Worm (Caenorhabditis elegans) whole organism, mixed stage, embryonic: Measurements from ENCODE around the gene mrpl-49.

Experiments used
- M03D4.4 ChIP-seq: sonication (generic microtip); optimal IDR thresholded peaks from 2 replicates; lab custom pipeline; 2017; ENCODE audit warnings: mild to moderate bottlenecking, missing genetic modification characterization, missing compliant biosample characterization
- blmp-1 ChIP-seq: fragments of 150-350 bp; optimal IDR thresholded peaks from 2 replicates; lab custom pipeline; 2014; ENCODE audit warnings: missing biosample characterization, missing genetic modification characterization
- ceh-39 ChIP-seq: fragments of 150-350 bp; optimal IDR thresholded peaks from 2 replicates; lab custom pipeline; 2014; ENCODE audit warnings: missing biosample characterization, missing genetic modification characterization
- ceh-43 ChIP-seq: fragments of 200-800 bp; sonication (Bioruptor generic); optimal IDR thresholded peaks from 2 replicates; lab custom pipeline; 2018; ENCODE audit warnings: mild to moderate bottlenecking, missing genetic modification characterization, moderate library complexity, missing compliant biosample characterization
- ceh-83 ChIP-seq: fragments of 200-800 bp; sonication (Bioruptor generic); optimal IDR thresholded peaks from 2 replicates; lab custom pipeline; 2018; ENCODE audit warnings: mild to moderate bottlenecking, missing genetic modification characterization, missing compliant biosample characterization
- ces-1 ChIP-seq: fragments of 150-350 bp; optimal IDR thresholded peaks from 2 replicates; lab custom pipeline; 2014; ENCODE audit warnings: missing biosample characterization, missing genetic modification reagents, missing genetic modification characterization
- cnd-1 ChIP-seq: fragments of 200-800 bp; sonication (Bioruptor generic); optimal IDR thresholded peaks from 2 replicates; lab custom pipeline; 2018; ENCODE audit warnings: mild to moderate bottlenecking, missing genetic modification characterization, missing compliant biosample characterization
- elt-1 ChIP-seq: sonication (generic microtip); optimal IDR thresholded peaks from 2 replicates; lab custom pipeline; 2017; ENCODE audit warnings: missing genetic modification characterization, mild to moderate bottlenecking, missing compliant biosample characterization, antibody characterized with exemption, moderate library complexity, borderline replicate concordance; ENCODE audit not compliant: insufficient read depth
- elt-3 ChIP-seq: fragments of 150-350 bp; optimal IDR thresholded peaks from 2 replicates; lab custom pipeline; 2014; ENCODE audit warnings: missing biosample characterization, missing genetic modification characterization
- flh-1 ChIP-seq: fragments of 200-800 bp; sonication (Bioruptor generic); optimal IDR thresholded peaks from 2 replicates; lab custom pipeline; 2018; ENCODE audit warnings: mild to moderate bottlenecking, missing genetic modification characterization, moderate library complexity, missing compliant biosample characterization
- ham-2 ChIP-seq: fragments of 200-800 bp; sonication (Bioruptor generic); optimal IDR thresholded peaks from 2 replicates; lab custom pipeline; 2018; ENCODE audit warnings: mild to moderate bottlenecking, missing genetic modification characterization, missing compliant biosample characterization
- hlh-1 ChIP-seq: fragments of 150-350 bp; optimal IDR thresholded peaks from 2 replicates; lab custom pipeline; 2014; ENCODE audit warnings: missing biosample characterization, missing genetic modification reagents, missing genetic modification characterization
- lin-13 ChIP-seq: fragments of 150-350 bp; optimal IDR thresholded peaks from 2 replicates; lab custom pipeline; 2014; ENCODE audit warnings: missing biosample characterization, missing genetic modification characterization
- lin-32 ChIP-seq: fragments of 200-800 bp; sonication (Bioruptor generic); optimal IDR thresholded peaks from 2 replicates; lab custom pipeline; 2018; ENCODE audit warnings: mild to moderate bottlenecking, missing genetic modification characterization, missing compliant biosample characterization
- lsy-2 ChIP-seq: fragments of 150-350 bp; optimal IDR thresholded peaks from 2 replicates; lab custom pipeline; 2014; ENCODE audit warnings: missing biosample characterization, missing genetic modification characterization
- mab-5 ChIP-seq: fragments of 150-350 bp; optimal IDR thresholded peaks from 2 replicates; lab custom pipeline; 2014; ENCODE audit warnings: missing biosample characterization, missing genetic modification characterization
- mep-1 ChIP-seq: fragments of 150-350 bp; optimal IDR thresholded peaks from 2 replicates; lab custom pipeline; 2017; ENCODE audit warnings: missing biosample characterization, missing genetic modification reagents, missing genetic modification characterization, inconsistent platforms
- nhr-12 ChIP-seq: fragments of 150-350 bp; optimal IDR thresholded peaks from 2 replicates; lab custom pipeline; 2014; ENCODE audit warnings: missing biosample characterization, missing genetic modification characterization
- nhr-2 ChIP-seq: fragments of 150-350 bp; optimal IDR thresholded peaks from 2 replicates; lab custom pipeline; 2014; ENCODE audit warnings: missing biosample characterization, missing genetic modification characterization
- nhr-237 ChIP-seq: fragments of 150-350 bp; optimal IDR thresholded peaks from 2 replicates; lab custom pipeline; 2014; ENCODE audit warnings: missing biosample characterization, missing genetic modification characterization
- nhr-28 ChIP-seq: fragments of 150-350 bp; optimal IDR thresholded peaks from 2 replicates; lab custom pipeline; 2014; ENCODE audit warnings: missing biosample characterization, missing genetic modification characterization
- nhr-76 ChIP-seq: sonication (generic microtip); optimal IDR thresholded peaks from 2 replicates; lab custom pipeline; 2017; ENCODE audit warnings: missing biosample characterization, missing genetic modification characterization
- pha-4 ChIP-seq: fragments of 150-350 bp; optimal IDR thresholded peaks from 2 replicates; lab custom pipeline; 2018; ENCODE audit warnings: missing biosample characterization, missing genetic modification reagents, missing genetic modification characterization
- sem-2 ChIP-seq: fragments of 200-800 bp; sonication (Bioruptor generic); optimal IDR thresholded peaks from 2 replicates; lab custom pipeline; 2018; ENCODE audit warnings: mild to moderate bottlenecking, missing genetic modification characterization, missing compliant biosample characterization
- snpc-4 ChIP-seq: fragments of 150-350 bp; optimal IDR thresholded peaks from 2 replicates; lab custom pipeline; 2014; ENCODE audit warnings: missing biosample characterization, missing genetic modification characterization
- sptf-1 ChIP-seq: sonication (generic microtip); optimal IDR thresholded peaks from 2 replicates; lab custom pipeline; 2017; ENCODE audit warnings: mild to moderate bottlenecking, missing genetic modification characterization, moderate library complexity, missing compliant biosample characterization
- tbx-8 ChIP-seq: fragments of 200-800 bp; sonication (Bioruptor generic); optimal IDR thresholded peaks from 2 replicates; lab custom pipeline; 2018; ENCODE audit warnings: mild to moderate bottlenecking, missing genetic modification characterization, moderate library complexity, missing compliant biosample characterization
- unc-39 ChIP-seq: fragments of 150-350 bp; optimal IDR thresholded peaks from 2 replicates; lab custom pipeline; 2014; ENCODE audit warnings: missing biosample characterization, missing genetic modification characterization
- unc-62 ChIP-seq: fragments of 150-350 bp; optimal IDR thresholded peaks from 2 replicates; lab custom pipeline; 2014; ENCODE audit warnings: missing biosample characterization, missing genetic modification reagents, missing genetic modification characterization
- zip-8 ChIP-seq: fragments of 150-350 bp; optimal IDR thresholded peaks from 2 replicates; lab custom pipeline; 2014; ENCODE audit warnings: missing biosample characterization, missing genetic modification characterization
- ztf-11 ChIP-seq: fragments of 150-350 bp; optimal IDR thresholded peaks from 2 replicates; lab custom pipeline; 2014; ENCODE audit warnings: missing biosample characterization, missing genetic modification characterization

mrpl-49 gene

DNA sequence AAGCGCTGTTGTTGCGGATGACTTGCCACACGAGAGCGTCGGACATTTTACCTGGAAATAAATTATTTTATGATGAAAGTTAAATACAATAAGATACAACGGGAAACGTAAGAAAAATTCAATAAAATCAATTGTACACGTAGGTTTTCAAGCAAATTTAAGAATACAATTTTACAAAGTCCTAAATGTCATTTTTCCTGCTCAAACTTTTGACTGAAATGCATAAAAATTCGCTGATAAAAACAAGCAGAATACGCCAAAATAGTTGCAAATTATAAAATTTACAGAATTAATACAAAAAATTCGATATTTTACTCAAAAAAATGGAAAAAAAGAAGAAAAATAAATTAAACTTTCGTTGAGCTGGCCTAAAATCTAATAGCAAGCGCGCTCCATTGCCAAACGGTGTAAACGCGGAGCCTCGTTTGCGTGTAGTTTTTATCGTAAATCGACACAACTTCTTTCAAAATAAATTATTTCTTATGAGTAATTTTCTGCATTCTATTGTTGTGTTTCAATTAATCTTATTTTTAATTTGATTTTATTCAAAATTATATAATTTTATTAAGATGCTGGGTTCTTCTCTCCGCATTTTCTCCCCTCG, at the start of gene mrpl-49, which contains the start of gene rpl-28:
TSS of gene mrpl-49 (plus strand) at position 570 of the 604 bp plus-strand sequence.
TSS of gene rpl-28 (minus strand) at position 51 of the 604 bp plus-strand sequence.
- TF ChIP-seq pha-4 (peak; percentile 77), ces-1 (GFP tag; lab: Kevin White, UChicago) (peak; percentile 81), mep-1 (tag; lab: Kevin White, UChicago) (peak; percentile 77), unc-62 (GFP tag; lab: Kevin White, UChicago) (peak; percentile 16), lsy-2 (tag; lab: Kevin White, UChicago) (peak; percentile 87), ceh-39 (tag; lab: Kevin White, UChicago) (peak; percentile 75), mab-5 (tag; lab: Kevin White, UChicago) (peak; percentile 34), blmp-1 (tag; lab: Kevin White, UChicago) (no peak), nhr-237 (tag; lab: Kevin White, UChicago) (peak; percentile 89), unc-39 (no peak), nhr-2 (peak; percentile 53), lin-13 (tag; lab: Kevin White, UChicago) (peak; percentile 86), ztf-11 (tag; lab: Kevin White, UChicago) (no peak), cnd-1 (tag; lab: Kevin White, UChicago) (peak; percentile 28), hlh-1 (tag; lab: Kevin White, UChicago) (peak; percentile 53)

DNA sequence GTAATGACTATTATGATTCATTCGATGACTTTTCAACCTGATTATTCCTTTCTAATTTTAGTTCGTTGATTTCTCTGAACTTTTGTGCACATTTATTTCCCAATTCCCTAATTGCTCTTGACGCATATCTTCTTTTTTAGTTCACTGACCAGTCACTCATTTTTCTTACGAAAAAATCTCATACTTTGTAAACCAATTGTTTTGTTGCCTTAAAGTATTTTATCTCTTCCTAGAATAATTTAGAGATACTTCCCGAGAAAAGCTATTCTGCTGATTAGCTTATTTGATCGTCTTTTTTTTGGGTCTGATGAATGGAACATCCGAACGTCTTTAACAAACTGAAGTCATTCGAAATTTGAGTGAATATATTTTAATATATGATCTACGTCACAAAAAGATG, 49.1 kb upstream of the mrpl-49 start:
- TF ChIP-seq pha-4 (no peak), ceh-43 (GFP tag; lab: Kevin White, UChicago) (no peak), ham-2 (no peak), ceh-39 (tag; lab: Kevin White, UChicago) (no peak), lin-32 (no peak), lin-13 (tag; lab: Kevin White, UChicago) (no peak), flh-1 (GFP tag; lab: Kevin White, UChicago) (no peak), ceh-83 (GFP tag; lab: Kevin White, UChicago) (no peak)
- TF ChIP-seq, all 35 proteins: peak for 0

DNA sequence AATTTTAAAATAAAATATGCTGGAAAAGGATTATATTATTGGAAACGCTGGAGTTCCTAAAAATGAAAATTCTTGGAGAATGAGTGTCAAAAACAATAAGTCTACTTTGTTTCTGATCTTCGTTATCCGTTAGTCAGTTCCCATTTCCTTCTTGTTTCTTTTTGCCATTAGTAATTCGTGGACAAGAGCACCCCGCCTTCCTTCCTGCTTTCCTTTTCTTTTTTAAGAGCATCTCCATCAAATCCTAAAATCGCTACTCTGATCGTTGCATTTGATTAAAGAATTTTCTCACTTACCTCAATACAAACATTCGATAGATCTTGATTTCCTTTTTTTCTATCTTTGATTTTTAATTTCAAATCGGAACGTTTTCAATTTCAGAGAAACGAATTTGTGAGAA, 48.6 kb upstream of the mrpl-49 start, which contains the start of gene frpr-15:
TSS of gene frpr-15 (plus strand) at position 301 of the 400 bp plus-strand sequence.
- no peak for TF ChIP-seq ces-1 (GFP tag; lab: Kevin White, UChicago)
- TF ChIP-seq mab-5 (tag; lab: Kevin White, UChicago) = no peak
- TF ChIP-seq hlh-1 (tag; lab: Kevin White, UChicago) = no peak
- TF ChIP-seq nhr-2 = no peak
- TF ChIP-seq blmp-1 (tag; lab: Kevin White, UChicago) = no peak
- TF ChIP-seq ceh-39 (tag; lab: Kevin White, UChicago) = no peak
- TF ChIP-seq M03D4.4 (tag; lab: Kevin White, UChicago) = no peak
- TF ChIP-seq snpc-4 (tag; lab: Kevin White, UChicago) = no peak
- no peak for TF ChIP-seq ceh-43 (GFP tag; lab: Kevin White, UChicago)
- TF ChIP-seq nhr-28 (tag; lab: Kevin White, UChicago) = no peak
- TF ChIP-seq lin-32 = no peak
- TF ChIP-seq lin-13 (tag; lab: Kevin White, UChicago) = no peak
- no peak for TF ChIP-seq sem-2 (GFP tag; lab: Kevin White, UChicago)
- no peak for TF ChIP-seq sptf-1 (tag; lab: Kevin White, UChicago)
- TF ChIP-seq mep-1 (tag; lab: Kevin White, UChicago) = no peak
- TF ChIP-seq nhr-76 (tag; lab: Kevin White, UChicago) = no peak
- no peak for TF ChIP-seq elt-1 (tag; lab: Kevin White, UChicago)
- no peak for TF ChIP-seq lsy-2 (tag; lab: Kevin White, UChicago)
- no peak for TF ChIP-seq unc-39
- no peak for TF ChIP-seq nhr-237 (tag; lab: Kevin White, UChicago)

DNA sequence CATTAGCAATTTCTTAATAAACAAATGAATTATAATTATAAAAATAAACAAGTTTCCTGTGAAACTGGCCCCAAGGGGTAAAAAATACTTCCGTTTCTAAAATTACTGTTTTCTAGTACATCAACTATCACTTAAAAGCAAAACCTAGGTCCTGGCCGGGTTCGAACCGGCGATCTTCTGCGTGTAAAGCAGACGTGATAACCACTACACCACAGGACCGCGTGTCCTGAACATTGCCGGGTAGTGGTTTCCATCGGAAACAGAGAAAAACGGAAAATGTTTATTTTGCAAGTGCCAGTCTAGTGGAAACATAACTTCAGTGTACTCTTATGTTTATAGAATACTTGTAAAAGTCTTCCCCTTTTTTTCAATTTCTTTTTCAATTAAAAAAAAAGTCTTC, 45.2 kb upstream of the mrpl-49 start:
- TF ChIP-seq tbx-8 (GFP tag; lab: Kevin White, UChicago) = no peak
- TF ChIP-seq elt-3 = no peak
- TF ChIP-seq ham-2 = no peak
- no peak for TF ChIP-seq sptf-1 (tag; lab: Kevin White, UChicago)
- TF ChIP-seq nhr-12 (tag; lab: Kevin White, UChicago) = no peak
- TF ChIP-seq, all 35 proteins: peak for 0

DNA sequence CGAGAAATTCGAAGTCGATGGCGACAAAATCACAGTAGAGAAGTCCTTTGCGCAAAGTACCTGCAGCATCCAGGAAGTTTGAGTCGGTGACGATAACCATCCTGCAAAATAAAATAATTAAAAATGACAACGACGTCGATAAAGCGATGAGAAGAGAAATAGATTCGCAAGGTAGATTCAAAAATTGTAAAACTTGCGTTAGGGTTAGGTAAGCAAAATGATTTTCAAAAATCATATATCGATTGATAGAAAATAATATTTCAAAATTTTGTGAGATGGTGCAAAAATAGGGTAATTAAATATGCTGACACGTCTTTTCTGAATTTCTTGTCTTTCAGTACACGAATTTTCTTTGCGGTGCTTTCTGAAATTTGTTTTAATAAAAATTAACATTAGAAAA, 33.3 kb upstream of the mrpl-49 start, which contains the start of gene parn-1:
TSS of gene parn-1 (minus strand) at position 101 of the 400 bp plus-strand sequence.
- no peak for TF ChIP-seq nhr-237 (tag; lab: Kevin White, UChicago)
- TF ChIP-seq nhr-76 (tag; lab: Kevin White, UChicago) = no peak
- TF ChIP-seq cnd-1 (tag; lab: Kevin White, UChicago) = no peak
- no peak for TF ChIP-seq zip-8
- TF ChIP-seq unc-39 = no peak
- no peak for TF ChIP-seq ceh-39 (tag; lab: Kevin White, UChicago)
- no peak for TF ChIP-seq hlh-1 (tag; lab: Kevin White, UChicago)
- TF ChIP-seq ztf-11 (tag; lab: Kevin White, UChicago) = no peak
- no peak for TF ChIP-seq lin-13 (tag; lab: Kevin White, UChicago)
- TF ChIP-seq flh-1 (GFP tag; lab: Kevin White, UChicago) = no peak
